Fruit fly (Drosophila melanogaster): ENCODE results near the gene Pbp95.

Gene Pbp95

DNA sequence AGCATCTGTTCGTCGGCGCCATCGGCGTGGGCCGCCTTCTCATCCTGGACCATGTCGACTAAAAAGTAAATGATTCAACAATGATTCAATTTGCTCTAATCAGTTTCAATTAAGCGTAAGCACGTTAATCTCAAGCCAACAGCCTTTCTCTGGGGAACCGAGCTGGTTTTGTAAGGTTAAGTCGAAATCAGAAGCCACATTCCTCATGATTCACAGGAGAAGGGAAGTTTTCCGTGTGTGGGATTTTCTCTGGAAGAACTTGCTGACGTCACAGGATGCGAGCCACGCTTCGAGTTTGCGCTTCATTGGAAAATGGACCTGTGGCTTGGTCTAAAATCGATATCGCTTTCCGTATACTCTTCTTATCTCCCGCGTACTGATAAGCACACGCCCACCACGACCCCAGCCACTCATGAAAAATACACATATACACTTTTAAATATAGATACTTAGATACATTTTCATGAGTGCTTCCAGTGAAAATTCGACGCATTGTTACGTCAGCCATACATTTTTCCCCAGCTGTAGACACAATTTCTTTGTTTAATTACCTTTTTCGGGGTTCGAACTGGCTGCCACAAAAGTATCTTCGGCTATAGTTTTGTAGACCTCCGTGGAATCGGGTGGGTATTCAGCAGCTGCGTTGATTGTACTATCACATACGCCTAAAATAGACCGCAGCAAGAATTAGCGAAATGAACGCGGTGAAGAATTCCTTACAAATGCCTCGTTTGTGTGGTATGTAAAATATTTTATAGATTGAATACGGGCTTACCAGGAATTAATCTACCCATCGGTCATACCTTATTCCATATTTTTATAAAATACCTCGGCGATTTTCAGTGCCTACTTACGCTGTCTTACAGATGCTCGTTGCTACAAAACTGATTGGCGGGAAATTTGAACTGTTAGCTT, 36.3 kb upstream of the Pbp95 start (continued):
- no peak for TF ChIP-seq Dad (GFP tag; optimal IDR thresholded peaks at IDR 0.05)
- no peak for TF ChIP-seq aop (GFP tag; IDR thresholded peaks at IDR 0.05)
- no peak for TF ChIP-seq CG8089 (GFP tag; optimal IDR thresholded peaks at IDR 0.05)
- TF ChIP-seq dm (GFP tag; optimal IDR thresholded peaks at IDR 0.05), result peak; percentile 33
- peak; percentile 41 for TF ChIP-seq CG4617 (GFP tag; optimal IDR thresholded peaks at IDR 0.05; ENCODE audit: borderline replicate concordance)
- TF ChIP-seq tx (GFP tag; optimal IDR thresholded peaks at IDR 0.05), result peak; percentile 42
- no peak for TF ChIP-seq CG10654 (GFP tag; optimal IDR thresholded peaks at IDR 0.05)
- TF ChIP-seq CG15514 (GFP tag; optimal IDR thresholded peaks at IDR 0.05), result peak; percentile 77
- TF ChIP-seq Gug (GFP tag; IDR thresholded peaks at IDR 0.05), result no peak
- no peak for TF ChIP-seq en (GFP tag; optimal IDR thresholded peaks at IDR 0.05)
- no peak for TF ChIP-seq Ravus (GFP tag; IDR thresholded peaks at IDR 0.05)
- no peak for TF ChIP-seq CG31388 (GFP tag; optimal IDR thresholded peaks at IDR 0.05)
- TF ChIP-seq Six4 (GFP tag; optimal IDR thresholded peaks at IDR 0.05), result no peak
- TF ChIP-seq tin (GFP tag; optimal IDR thresholded peaks at IDR 0.05), result no peak
- TF ChIP-seq Dbx (GFP tag; IDR thresholded peaks at IDR 0.05), result peak; percentile 54; the same call in 2 of the 3 replicates
- no peak for TF ChIP-seq CG8388 (GFP tag; optimal IDR thresholded peaks at IDR 0.05)
- TF ChIP-seq nom (GFP tag; optimal IDR thresholded peaks at IDR 0.05), result peak; percentile 15
- peak; percentile 28; the same call in 1 of the 2 replicates for TF ChIP-seq Bgb (GFP tag; IDR thresholded peaks at IDR 0.05; ENCODE audit: partially characterized antibody)
- TF ChIP-seq CG15011 (GFP tag; optimal IDR thresholded peaks at IDR 0.05), result no peak
- no peak for TF ChIP-seq klu (GFP tag; IDR thresholded peaks at IDR 0.05)
- peak; percentile 43 for TF ChIP-seq lilli (GFP tag; optimal IDR thresholded peaks at IDR 0.05)
- TF ChIP-seq MTF-1 (GFP tag; optimal IDR thresholded peaks at IDR 0.05; ENCODE audit: borderline replicate concordance), result no peak
- TF ChIP-seq tap (tag; optimal IDR thresholded peaks at IDR 0.05), result no peak
- no peak for TF ChIP-seq lbe (GFP tag; optimal IDR thresholded peaks at IDR 0.05)
- TF ChIP-seq CG1529 (GFP tag; optimal IDR thresholded peaks at IDR 0.05), result no peak
- TF ChIP-seq CG2129 (GFP tag; IDR thresholded peaks at IDR 0.05; ENCODE audit: partially characterized antibody), result no peak
- TF ChIP-seq Antp (GFP tag; optimal IDR thresholded peaks at IDR 0.05), result no peak
- no peak for TF ChIP-seq Aef1 (GFP tag; IDR thresholded peaks at IDR 0.05)
- no peak for TF ChIP-seq al (GFP tag; IDR thresholded peaks at IDR 0.05)
- no peak for TF ChIP-seq CG33557 (GFP tag; optimal IDR thresholded peaks at IDR 0.05)
- TF ChIP-seq Fer1 (GFP tag; optimal IDR thresholded peaks at IDR 0.05), result peak; percentile 64
- no peak for TF ChIP-seq fd64A (GFP tag; optimal IDR thresholded peaks at IDR 0.05)
- no peak for TF ChIP-seq CG9215 (GFP tag; IDR thresholded peaks at IDR 0.05)
- peak; percentile 98 for TF ChIP-seq gfzf (GFP tag; optimal IDR thresholded peaks at IDR 0.05)
- no peak for TF ChIP-seq tio (GFP tag; optimal IDR thresholded peaks at IDR 0.05)
- no peak for TF ChIP-seq Kr (GFP tag; optimal IDR thresholded peaks at IDR 0.05)
- no peak for TF ChIP-seq CG15696 (tag; optimal IDR thresholded peaks at IDR 0.05)
- no peak for TF ChIP-seq HLHmδ (GFP tag; optimal IDR thresholded peaks at IDR 0.05)
- TF ChIP-seq nmo (GFP tag; optimal IDR thresholded peaks at IDR 0.05), result peak; percentile 55
- TF ChIP-seq tna (GFP tag; IDR thresholded peaks at IDR 0.05; ENCODE audit: partially characterized antibody), result no peak
- no peak for TF ChIP-seq Bdp1 (GFP tag; optimal IDR thresholded peaks at IDR 0.05)
- TF ChIP-seq CG1647 (GFP tag; optimal IDR thresholded peaks at IDR 0.05), result no peak
- no peak for TF ChIP-seq Rfx (GFP tag; IDR thresholded peaks at IDR 0.05)
- TF ChIP-seq CHES-1-like (GFP tag; optimal IDR thresholded peaks at IDR 0.05), result peak; percentile 9
- no peak for TF ChIP-seq rib (GFP tag; IDR thresholded peaks at IDR 0.05)
- TF ChIP-seq p53 (GFP tag; optimal IDR thresholded peaks at IDR 0.05), result no peak
- TF ChIP-seq sens (GFP tag), result no peak
- TF ChIP-seq CG30431 (GFP tag; optimal IDR thresholded peaks at IDR 0.05), result no peak
- peak; percentile 54 for TF ChIP-seq Nf-YC (tag; optimal IDR thresholded peaks at IDR 0.05)
- no peak for TF ChIP-seq CG17359 (tag; optimal IDR thresholded peaks at IDR 0.05)

All from whole organism, embryonic.